Worm (Caenorhabditis elegans) whole organism, L4 larva: Measurements from ENCODE around the gene kvs-2.

Experiments
- ceh-82 ChIP-seq: sonication (generic microtip); optimal IDR thresholded peaks from 2 replicates; lab custom pipeline; 2017; ENCODE audit warnings: missing biosample characterization, missing genetic modification characterization
- nhr-237 ChIP-seq: sonication (generic microtip); optimal IDR thresholded peaks from 2 replicates; lab custom pipeline; 2017; ENCODE audit warnings: missing biosample characterization, missing genetic modification characterization

- no peak for TF ChIP-seq ceh-82
- TF ChIP-seq nhr-237 (tag; lab: Kevin White, UChicago), result no peak
Observed at ce11 chrV:10672601-10673000, 36.8 kb downstream of the kvs-2 start.
